Worm (Caenorhabditis elegans) whole organism, L4/young adult: ENCODE results near the gene srh-139.

Experiments
- W03F9.2 ChIP-seq: fragments of 150-350 bp; optimal IDR thresholded peaks from 2 replicates; lab custom pipeline; 2014; ENCODE audit warnings: missing biosample characterization, missing genetic modification characterization
- dao-5 ChIP-seq: sonication (generic microtip); optimal IDR thresholded peaks from 2 replicates; lab custom pipeline; 2016; ENCODE audit warnings: missing genotype, missing genetic modification characterization, moderate library complexity, missing compliant biosample characterization
- him-1 ChIP-seq: sonication (generic microtip); optimal IDR thresholded peaks from 2 replicates; lab custom pipeline; 2016; ENCODE audit warnings: missing genotype, missing genetic modification reagents, missing genetic modification characterization, missing compliant biosample characterization

srh-139 gene

ce11 chrV:16522242-16522641 lies 38.5 kb downstream of the srh-139 start, which contains the start of gene srw-34:
srw-34 (minus strand) TSS chrV:16522342.
- TF ChIP-seq him-1 (tag; lab: Kevin White, UChicago) (no peak), dao-5 (no peak)

ce11 chrV:16526858-16527257 lies 43.1 kb downstream of the srh-139 start, which contains the start of gene F36D3.8:
F36D3.8 (plus strand) TSS chrV:16527158.
- TF ChIP-seq W03F9.2 (tag; lab: Kevin White, UChicago) (no peak), dao-5 (no peak), him-1 (tag; lab: Kevin White, UChicago) (no peak)

ce11 chrV:16527796-16528195 lies 44.0 kb downstream of the srh-139 start, which contains the start of gene F36D3.16:
F36D3.16 (plus strand) TSS chrV:16528096.
- TF ChIP-seq him-1 (tag; lab: Kevin White, UChicago) (no peak), dao-5 (no peak), W03F9.2 (tag; lab: Kevin White, UChicago) (no peak)

- TF ChIP-seq W03F9.2 (tag; lab: Kevin White, UChicago) (no peak), him-1 (tag; lab: Kevin White, UChicago) (no peak), dao-5 (no peak)
Measured at ce11 chrV:16534000-16534399, 50.2 kb downstream of the srh-139 start, which contains the start of gene cpr-2. cpr-2 (minus strand) TSS chrV:16534100.
